Worm (Caenorhabditis elegans): ENCODE measurements around the gene rcs-1.

The rcs-1 gene

DNA sequence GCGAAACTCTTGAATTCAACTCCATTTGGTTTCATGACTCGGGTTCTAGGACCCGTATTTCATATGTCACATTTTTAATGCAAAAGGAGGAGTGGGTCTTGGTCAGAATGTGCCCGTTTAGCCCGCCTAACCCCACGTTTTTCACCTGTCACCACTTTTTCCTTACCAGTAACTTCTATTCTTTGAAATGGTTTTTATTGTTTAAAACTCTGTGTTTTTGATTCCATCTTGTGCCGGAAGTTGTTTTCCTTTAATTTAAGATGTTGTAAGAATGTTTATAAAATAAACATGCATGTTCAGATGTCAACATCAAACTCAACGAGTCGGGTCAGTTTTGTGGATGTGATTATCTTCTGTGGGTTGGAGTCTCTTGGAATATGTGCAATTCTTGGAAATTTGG, 49.8 kb downstream of the rcs-1 start, which contains the start of gene ZK721.4:
TSS of gene ZK721.4 (plus strand) at position 301 of the 400 bp plus-strand sequence.
- TF ChIP-seq elt-1 (tag; optimal IDR thresholded peaks at IDR 0.05) (no peak), blmp-1 (tag; optimal IDR thresholded peaks at IDR 0.05; ENCODE audit: insufficient read depth) (no peak), nhr-6 (tag; optimal IDR thresholded peaks at IDR 0.05) (no peak), sma-9 (GFP tag; optimal IDR thresholded peaks at IDR 0.05) (no peak), sma-9 (tag; optimal IDR thresholded peaks at IDR 0.05) (no peak), F13H6.1 (tag; optimal IDR thresholded peaks at IDR 0.05) (no peak), ztf-4 (tag; optimal IDR thresholded peaks at IDR 0.05) (no peak), crh-2 (tag; optimal IDR thresholded peaks at IDR 0.05) (no peak), sma-3 (GFP tag; optimal IDR thresholded peaks at IDR 0.05) (no peak), sem-4 (tag; optimal IDR thresholded peaks at IDR 0.05) (no peak), unc-55 (GFP tag; optimal IDR thresholded peaks at IDR 0.05) (no peak), aly-2 (tag; optimal IDR thresholded peaks at IDR 0.05) (no peak), nhr-129 (tag; optimal IDR thresholded peaks at IDR 0.05) (no peak), nhr-11 (tag; optimal IDR thresholded peaks at IDR 0.05) (no peak), nhr-25 (tag; optimal IDR thresholded peaks at IDR 0.05) (no peak), fos-1 (tag; optimal IDR thresholded peaks at IDR 0.05) (no peak), ZK546.5 (tag; optimal IDR thresholded peaks at IDR 0.05) (no peak), nhr-21 (tag; optimal IDR thresholded peaks at IDR 0.05) (no peak), R02D3.7 (tag; optimal IDR thresholded peaks at IDR 0.05) (no peak)
